Worm (Caenorhabditis elegans): ENCODE data around the gene gst-2.

Gene gst-2

DNA sequence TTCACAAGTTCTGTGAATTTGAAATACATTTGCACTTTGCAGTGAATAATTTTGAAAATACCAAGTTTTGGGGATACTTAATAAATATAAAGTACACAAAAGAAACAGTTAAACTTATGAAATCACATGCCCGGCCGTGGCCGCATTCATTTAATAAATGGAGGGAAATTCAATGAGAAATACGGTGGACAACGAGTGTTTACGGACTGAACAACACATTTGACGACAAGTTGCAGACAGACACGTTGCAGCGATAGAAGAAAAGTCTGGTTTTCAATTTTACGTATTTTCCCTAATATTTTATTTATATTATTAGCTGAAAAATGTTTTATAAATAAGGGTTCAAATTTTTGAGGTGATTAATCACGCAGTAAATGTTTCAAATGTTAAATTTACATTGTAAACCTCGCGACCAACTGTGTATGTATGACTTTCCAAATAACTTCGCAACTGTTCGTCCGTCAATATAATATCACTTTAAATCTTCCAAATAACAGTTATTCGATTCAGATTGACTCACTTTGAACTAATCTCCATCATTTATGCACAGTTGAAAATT, 9.7 kb upstream of the gst-2 start, which contains the start of gene copg-1 (continued):
- peak; percentile 13 for TF ChIP-seq fkh-10 (GFP tag; optimal IDR thresholded peaks at IDR 0.05)
- TF ChIP-seq ztf-11 (tag; optimal IDR thresholded peaks at IDR 0.05) = no peak
- no peak for TF ChIP-seq lin-15B (tag; optimal IDR thresholded peaks at IDR 0.05)
- no peak for TF ChIP-seq egl-27 (tag; optimal IDR thresholded peaks at IDR 0.05)
- no peak for TF ChIP-seq ama-1 (optimal IDR thresholded peaks at IDR 0.05)
- TF ChIP-seq php-3 (GFP tag; IDR thresholded peaks at IDR 0.05) = no peak
- TF ChIP-seq dve-1 (tag; optimal IDR thresholded peaks at IDR 0.05; ENCODE audit: insufficient read depth) = peak; percentile 39
- no peak for TF ChIP-seq lim-7 (GFP tag; IDR thresholded peaks at IDR 0.05)
- peak; percentile 52 for TF ChIP-seq T20F7.1 (GFP tag; optimal IDR thresholded peaks at IDR 0.05)
- TF ChIP-seq zfp-3 (GFP tag; conservative IDR thresholded peaks at IDR 0.05) = no peak
- no peak for TF ChIP-seq vab-7 (GFP tag; IDR thresholded peaks at IDR 0.05)
- TF ChIP-seq mep-1 (tag; optimal IDR thresholded peaks at IDR 0.05) = peak; percentile 42
- no peak for TF ChIP-seq set-16 (GFP tag; IDR thresholded peaks at IDR 0.05)
- no peak for TF ChIP-seq F10B5.3 (tag; optimal IDR thresholded peaks at IDR 0.05)
- TF ChIP-seq sdz-12 (GFP tag; optimal IDR thresholded peaks at IDR 0.05) = no peak
- TF ChIP-seq aly-2 (tag; optimal IDR thresholded peaks at IDR 0.05) = no peak
- TF ChIP-seq lsy-2 (tag; optimal IDR thresholded peaks at IDR 0.05) = peak in 1 of 2 experiments; percentile 96
- TF ChIP-seq ceh-62 (tag; optimal IDR thresholded peaks at IDR 0.05) = no peak
- no peak for TF ChIP-seq cey-2 (tag; optimal IDR thresholded peaks at IDR 0.05; ENCODE audit: borderline replicate concordance, insufficient read depth)
- TF ChIP-seq F26F4.8 (GFP tag; conservative IDR thresholded peaks at IDR 0.05) = no peak
- TF ChIP-seq hif-1 (tag; optimal IDR thresholded peaks at IDR 0.05) = no peak
- TF ChIP-seq dpl-1 (GFP tag; optimal IDR thresholded peaks at IDR 0.05) = peak; percentile 55
- TF ChIP-seq unc-39 (tag; optimal IDR thresholded peaks at IDR 0.05) = no peak
- TF ChIP-seq daf-16 (GFP tag; optimal IDR thresholded peaks at IDR 0.05) = no peak
- no peak for TF ChIP-seq daf-16 (tag; optimal IDR thresholded peaks at IDR 0.05)
- TF ChIP-seq nhr-10 (tag; optimal IDR thresholded peaks at IDR 0.05) = no peak
- TF ChIP-seq T26A8.4 (GFP tag; IDR thresholded peaks at IDR 0.05) = no peak
- TF ChIP-seq daf-19 (GFP tag; conservative IDR thresholded peaks at IDR 0.05) = no peak
- no peak for TF ChIP-seq zip-2 (tag; optimal IDR thresholded peaks at IDR 0.05)
- TF ChIP-seq rbr-2 (tag; optimal IDR thresholded peaks at IDR 0.05) = peak; percentile 19
- TF ChIP-seq ctbp-1 (GFP tag; IDR thresholded peaks at IDR 0.05) = 0 out of 2 replicates have a peak, but pooled peaks have one; percentile 16
- TF ChIP-seq Y48G9A.11 (GFP tag; IDR thresholded peaks at IDR 0.05) = no peak
- no peak for TF ChIP-seq mxl-2 (GFP tag; conservative IDR thresholded peaks at IDR 0.05)
- no peak for TF ChIP-seq madf-9 (GFP tag; conservative IDR thresholded peaks at IDR 0.05)
- TF ChIP-seq snpc-4 (tag; optimal IDR thresholded peaks at IDR 0.05) = no peak
- TF ChIP-seq lir-3 (tag; optimal IDR thresholded peaks at IDR 0.05) = no peak
- no peak for TF ChIP-seq lin-29 (GFP tag; IDR thresholded peaks at IDR 0.05)
- TF ChIP-seq nhr-48 (tag; optimal IDR thresholded peaks at IDR 0.05) = no peak

DNA sequence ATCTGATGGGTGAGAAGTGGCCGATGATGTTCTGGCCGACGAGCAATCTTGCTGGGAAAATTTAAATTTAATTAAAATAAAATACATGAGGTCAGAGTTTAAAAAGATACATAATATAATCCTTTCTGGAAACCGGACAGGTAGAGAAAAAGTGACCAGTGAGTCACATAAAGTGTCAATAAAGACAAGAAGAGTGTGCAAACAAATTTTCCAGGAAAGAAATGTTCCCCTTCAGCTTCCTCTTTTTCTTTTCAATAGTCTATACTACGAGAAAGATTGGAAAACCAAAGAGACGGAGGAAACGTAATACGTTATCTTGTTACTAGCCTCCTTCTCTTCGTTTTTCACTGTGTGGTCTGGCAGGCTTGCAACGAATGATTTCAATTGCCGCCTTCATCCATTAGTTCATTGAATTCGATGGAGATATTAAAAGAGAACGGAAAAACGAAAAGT, 8.7 kb upstream of the gst-2 start, which contains the start of gene tsp-12:
tsp-12 (minus strand) TSS at position 51 of the 453 bp plus-strand sequence.
- TF ChIP-seq unc-62 (GFP tag; optimal IDR thresholded peaks at IDR 0.05 in 1 of 2) = no peak
- no peak for TF ChIP-seq unc-62 (tag; optimal IDR thresholded peaks at IDR 0.05)
- TF ChIP-seq nhr-28 (tag; optimal IDR thresholded peaks at IDR 0.05) = peak; percentile 11
- TF ChIP-seq ceh-28 (tag; optimal IDR thresholded peaks at IDR 0.05) = no peak
- peak; percentile 43 for TF ChIP-seq fkh-10 (GFP tag; optimal IDR thresholded peaks at IDR 0.05)
- no peak for TF ChIP-seq fos-1 (tag; optimal IDR thresholded peaks at IDR 0.05)
- TF ChIP-seq gei-8 (GFP tag; optimal IDR thresholded peaks at IDR 0.05) = no peak
- TF ChIP-seq ceh-82 (tag; optimal IDR thresholded peaks at IDR 0.05) = no peak
- TF ChIP-seq jun-1 (tag; optimal IDR thresholded peaks at IDR 0.05) = no peak
- no peak for TF ChIP-seq lin-1 (GFP tag; IDR thresholded peaks at IDR 0.05)
- no peak for TF ChIP-seq nhr-76 (tag; optimal IDR thresholded peaks at IDR 0.05)

Data from whole organism, L4 larva.